Worm (Caenorhabditis elegans) whole organism, L4/young adult: ENCODE measurements around the gene Y24D9A.7.

Experiments
- dao-5 ChIP-seq: sonication (generic microtip); optimal IDR thresholded peaks from 2 replicates; lab custom pipeline; 2016; ENCODE audit warnings: missing genotype, missing genetic modification characterization, moderate library complexity, missing compliant biosample characterization
- him-1 ChIP-seq: sonication (generic microtip); optimal IDR thresholded peaks from 2 replicates; lab custom pipeline; 2016; ENCODE audit warnings: missing genotype, missing genetic modification reagents, missing genetic modification characterization, missing compliant biosample characterization

DNA sequence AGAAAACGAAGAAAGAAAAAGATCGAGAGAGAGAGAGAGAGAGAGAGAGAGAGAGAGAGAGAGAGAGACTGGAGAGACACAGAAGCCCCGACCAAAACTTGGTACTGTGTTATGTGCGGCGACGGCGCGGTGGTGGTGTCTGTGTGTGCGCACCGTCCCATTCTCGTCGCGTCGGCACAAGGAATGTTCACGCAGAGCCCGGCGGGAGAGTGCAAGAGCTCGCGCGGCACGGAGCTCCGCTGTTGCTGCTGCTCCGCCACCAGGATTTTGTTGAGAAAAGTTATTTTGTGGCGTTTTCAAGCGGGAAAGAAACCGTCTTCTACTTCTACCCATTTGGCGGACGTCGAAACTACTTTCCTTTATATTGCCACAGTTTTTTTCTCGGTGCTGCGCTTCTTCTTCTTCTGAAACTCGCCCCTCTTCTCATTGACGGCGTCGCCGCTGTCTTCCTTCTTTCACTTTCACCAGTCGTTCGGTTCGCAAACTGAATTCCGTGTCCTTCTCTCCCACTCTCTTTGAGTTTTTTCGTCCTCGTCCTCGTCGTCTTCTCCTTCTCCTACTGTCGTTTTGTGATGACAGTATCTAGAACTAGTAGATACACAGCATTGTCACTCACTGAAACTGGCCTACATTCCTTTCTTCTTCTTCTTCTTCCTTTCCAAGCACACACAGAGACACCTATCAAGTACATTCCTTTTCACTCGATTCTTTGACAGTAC, 5.4 kb downstream of the Y24D9A.7 start:
- TF ChIP-seq him-1 (tag; lab: Kevin White, UChicago) (no peak), dao-5 (tag; lab: Kevin White, UChicago) (no peak)
